Fruit fly (Drosophila melanogaster): ENCODE data around the gene eIF4E1.
A peak's percentile ranks its signal among the peaks of the same experiment; 100 is the strongest.

The eIF4E1 gene

dm6 chr3L:9419328-9419727, 17.1 kb upstream of the eIF4E1 start (continued):
- TF ChIP-seq Dfd (GFP tag; optimal IDR thresholded peaks at IDR 0.05) = no peak
- no peak for TF ChIP-seq Doc3 (GFP tag; IDR thresholded peaks at IDR 0.05; ENCODE audit: partially characterized antibody)
- TF ChIP-seq BtbVII (GFP tag; optimal IDR thresholded peaks at IDR 0.05) = no peak
- TF ChIP-seq Abd-B (GFP tag; optimal IDR thresholded peaks at IDR 0.05) = no peak
- no peak for TF ChIP-seq dysf (GFP tag; IDR thresholded peaks at IDR 0.05)
- no peak for TF ChIP-seq CG31224 (GFP tag; IDR thresholded peaks at IDR 0.05)
- no peak for TF ChIP-seq CG4404 (GFP tag; IDR thresholded peaks at IDR 0.05)
- TF ChIP-seq Taf1 (GFP tag; IDR thresholded peaks at IDR 0.05) = no peak
- TF ChIP-seq Dek (tag; optimal IDR thresholded peaks at IDR 0.05) = no peak
- TF ChIP-seq CG6683 (GFP tag; optimal IDR thresholded peaks at IDR 0.05) = no peak
- no peak for TF ChIP-seq insv (GFP tag; optimal IDR thresholded peaks at IDR 0.05)
- TF ChIP-seq zfh1 (GFP tag; IDR thresholded peaks at IDR 0.05) = 0 out of 3 replicates have a peak, but pooled peaks have one; percentile 24
- TF ChIP-seq crp (GFP tag; optimal IDR thresholded peaks at IDR 0.05) = no peak
- no peak for TF ChIP-seq sens (GFP tag)
- no peak for TF ChIP-seq sd (tag; optimal IDR thresholded peaks at IDR 0.05)
- TF ChIP-seq bab2 (GFP tag; optimal IDR thresholded peaks at IDR 0.05) = no peak
- no peak for TF ChIP-seq Hr3 (GFP tag; optimal IDR thresholded peaks at IDR 0.05)
- TF ChIP-seq pb (GFP tag; optimal IDR thresholded peaks at IDR 0.05) = no peak
- TF ChIP-seq salm (tag; optimal IDR thresholded peaks at IDR 0.05) = no peak
- TF ChIP-seq NC2α (GFP tag; optimal IDR thresholded peaks at IDR 0.05) = no peak
- no peak for TF ChIP-seq YL-1 (GFP tag; optimal IDR thresholded peaks at IDR 0.05)
- TF ChIP-seq Med (GFP tag) = peak; percentile 47
- no peak for TF ChIP-seq Elba2 (GFP tag; optimal IDR thresholded peaks at IDR 0.05)
- TF ChIP-seq Spps (tag; optimal IDR thresholded peaks at IDR 0.05) = no peak
- no peak for TF ChIP-seq CG12769 (tag; optimal IDR thresholded peaks at IDR 0.05)
- TF ChIP-seq CG15269 (tag; optimal IDR thresholded peaks at IDR 0.05) = no peak
- no peak for TF ChIP-seq hkb (optimal IDR thresholded peaks at IDR 0.05)
- TF ChIP-seq hkb (GFP tag; IDR thresholded peaks at IDR 0.05) = 0 out of 2 replicates have a peak, but pooled peaks have one; percentile 21
- TF ChIP-seq az2 (GFP tag; optimal IDR thresholded peaks at IDR 0.05) = no peak
- TF ChIP-seq CG7556 (GFP tag; optimal IDR thresholded peaks at IDR 0.05) = no peak
- TF ChIP-seq Awh (GFP tag; IDR thresholded peaks at IDR 0.05) = peak; percentile 56; the same call in 1 of the 2 replicates
- no peak for TF ChIP-seq CG13296 (GFP tag; optimal IDR thresholded peaks at IDR 0.05)
- TF ChIP-seq CG8765 (GFP tag; IDR thresholded peaks at IDR 0.05) = no peak
- TF ChIP-seq chm (GFP tag; IDR thresholded peaks at IDR 0.05) = 0 out of 2 replicates have a peak, but pooled peaks have one; percentile 16
- no peak for TF ChIP-seq knrl (GFP tag; IDR thresholded peaks at IDR 0.05; ENCODE audit: partially characterized antibody)
- no peak for TF ChIP-seq Hand (GFP tag; optimal IDR thresholded peaks at IDR 0.05)
- TF ChIP-seq Dp (GFP tag; optimal IDR thresholded peaks at IDR 0.05) = no peak
- no peak for TF ChIP-seq CG10565 (GFP tag; optimal IDR thresholded peaks at IDR 0.05)
- TF ChIP-seq CG9727 (GFP tag; optimal IDR thresholded peaks at IDR 0.05) = no peak
- no peak for TF ChIP-seq CG11696 (GFP tag; IDR thresholded peaks at IDR 0.05)
- TF ChIP-seq B-H2 (GFP tag; optimal IDR thresholded peaks at IDR 0.05) = no peak
- TF ChIP-seq CkIIα-i1 (GFP tag; IDR thresholded peaks at IDR 0.05) = no peak
- TF ChIP-seq HLH54F (GFP tag; optimal IDR thresholded peaks at IDR 0.05) = no peak
- TF ChIP-seq CG34422 (GFP tag; IDR thresholded peaks at IDR 0.05) = 0 out of 3 replicates have a peak, but pooled peaks have one; percentile 26
- TF ChIP-seq CG34376 (GFP tag; optimal IDR thresholded peaks at IDR 0.05) = no peak
- TF ChIP-seq CG17802 (tag; optimal IDR thresholded peaks at IDR 0.05) = no peak
- TF ChIP-seq CG2678 (tag; optimal IDR thresholded peaks at IDR 0.05) = no peak
- no peak for TF ChIP-seq Oli (tag; optimal IDR thresholded peaks at IDR 0.05)
- no peak for TF ChIP-seq Ssrp (tag; optimal IDR thresholded peaks at IDR 0.05)
- TF ChIP-seq Hsf (GFP tag; optimal IDR thresholded peaks at IDR 0.05) = no peak
- TF ChIP-seq Atf-2 (GFP tag; optimal IDR thresholded peaks at IDR 0.05) = no peak
- TF ChIP-seq ac (GFP tag; optimal IDR thresholded peaks at IDR 0.05) = no peak
